Fruit fly (Drosophila melanogaster) whole organism, embryonic: ENCODE measurements around the gene rhea.
A peak's percentile ranks its signal among the peaks of the same experiment; 100 is the strongest.

Experiments used
- Ada2b ChIP-seq: fragments of 200-800 bp; sonication (Bioruptor generic); IDR thresholded peaks from 2 replicates; pipeline ENCODE4 v1.3.6; 2022; ENCODE audit warnings: missing biosample characterization, missing genetic modification characterization
- CG10274 ChIP-seq: fragments of 200-800 bp; sonication (Bioruptor generic); optimal IDR thresholded peaks from 3 replicates; lab custom pipeline; 2017; ENCODE audit warnings: missing biosample characterization, mild to moderate bottlenecking, missing genetic modification characterization
- CG11504 ChIP-seq: fragments of 200-800 bp; sonication (Bioruptor generic); optimal IDR thresholded peaks from 3 replicates; lab custom pipeline; 2019; ENCODE audit warnings: missing biosample characterization, mild to moderate bottlenecking, missing genetic modification characterization, moderate library complexity
- CG12071 ChIP-seq: fragments of 200-800 bp; sonication (Bioruptor generic); optimal IDR thresholded peaks from 3 replicates; lab custom pipeline; 2018; ENCODE audit warnings: missing biosample characterization, mild to moderate bottlenecking, missing genetic modification characterization
- CG13296 ChIP-seq: fragments of 200-800 bp; sonication (Bioruptor generic); optimal IDR thresholded peaks from 3 replicates; lab custom pipeline; 2018; ENCODE audit warnings: missing biosample characterization, mild to moderate bottlenecking, missing genetic modification characterization
- CG14014 ChIP-seq: fragments of 200-800 bp; sonication (Bioruptor generic); IDR thresholded peaks from 2 replicates; pipeline ENCODE4 v1.3.6; 2022; ENCODE audit warnings: missing biosample characterization, missing genetic modification characterization
- CG1602 ChIP-seq: fragments of 200-800 bp; sonication (Bioruptor generic); optimal IDR thresholded peaks from 3 replicates; lab custom pipeline; 2016; ENCODE audit warnings: missing biosample characterization, missing genetic modification characterization
- CG17612 ChIP-seq: fragments of 200-800 bp; sonication (Bioruptor generic); IDR thresholded peaks from 2 replicates; pipeline ENCODE4 v1.3.6; 2022; ENCODE audit warnings: missing biosample characterization, missing genetic modification characterization
- CG17802 ChIP-seq: fragments of 200-800 bp; sonication (Bioruptor generic); optimal IDR thresholded peaks from 2 replicates; lab custom pipeline; 2018; ENCODE audit warnings: missing biosample characterization, mild to moderate bottlenecking, missing genetic modification characterization, moderate library complexity
- CG17829 ChIP-seq: fragments of 200-800 bp; optimal IDR thresholded peaks from 2 replicates; lab custom pipeline; 2019; ENCODE audit warnings: missing biosample characterization, mild to moderate bottlenecking, missing genetic modification characterization, moderate library complexity
- CG30403 ChIP-seq: fragments of 200-800 bp; sonication (Bioruptor generic); optimal IDR thresholded peaks from 3 replicates; lab custom pipeline; 2016; ENCODE audit warnings: missing biosample characterization, missing genetic modification characterization
- CG31365 ChIP-seq: fragments of 200-800 bp; sonication (Bioruptor generic); optimal IDR thresholded peaks from 2 replicates; lab custom pipeline; 2018; ENCODE audit warnings: missing biosample characterization, mild to moderate bottlenecking, missing genetic modification characterization
- CG4328 ChIP-seq: fragments of 200-800 bp; sonication (Bioruptor generic); optimal IDR thresholded peaks from 3 replicates; lab custom pipeline; 2017; ENCODE audit warnings: missing biosample characterization, missing genetic modification reagents, missing genetic modification characterization
- CG4730 ChIP-seq: fragments of 200-800 bp; sonication (Bioruptor generic); IDR thresholded peaks from 2 replicates; pipeline ENCODE4 v1.3.6; 2022; ENCODE audit warnings: missing biosample characterization, missing genetic modification characterization
- CG6689 ChIP-seq: fragments of 200-800 bp; sonication (Bioruptor generic); IDR thresholded peaks from 2 replicates; pipeline ENCODE4 v1.3.6; 2022; ENCODE audit warnings: missing biosample characterization, missing genetic modification characterization
- CG6791 ChIP-seq: fragments of 200-800 bp; sonication (Bioruptor generic); IDR thresholded peaks from 3 replicates; pipeline ENCODE4 v1.3.6; 2022; ENCODE audit warnings: missing biosample characterization, missing genetic modification characterization; ENCODE audit not compliant: partially characterized antibody
- CG6813 ChIP-seq: fragments of 200-800 bp; sonication (Bioruptor generic); optimal IDR thresholded peaks from 2 replicates; lab custom pipeline; 2017; ENCODE audit warnings: missing biosample characterization, missing genetic modification characterization, mild to moderate bottlenecking, moderate library complexity, missing genetic modification reagents
- CG7357 ChIP-seq: fragments of 200-800 bp; sonication (Bioruptor generic); IDR thresholded peaks from 3 replicates; pipeline ENCODE4 v1.3.6; 2022; ENCODE audit warnings: missing biosample characterization, missing genetic modification characterization
- CG9932 ChIP-seq: fragments of 200-800 bp; sonication (Bioruptor generic); IDR thresholded peaks from 2 replicates; pipeline ENCODE4 v1.3.6; 2022; ENCODE audit warnings: missing biosample characterization, missing genetic modification characterization
- Deaf1 ChIP-seq: fragments of 200-800 bp; optimal IDR thresholded peaks from 3 replicates; lab custom pipeline; 2019; ENCODE audit warnings: missing biosample characterization, mild to moderate bottlenecking, missing genetic modification characterization, moderate library complexity
- Dll ChIP-seq: fragments of 200-800 bp; sonication (Bioruptor generic); IDR thresholded peaks from 4 replicates; pipeline ENCODE4 v1.3.6; 2022; ENCODE audit warnings: missing biosample characterization, missing genetic modification characterization; ENCODE audit not compliant: partially characterized antibody
- Doc2 ChIP-seq: fragments of 200-800 bp; sonication (Bioruptor generic); IDR thresholded peaks from 2 replicates; pipeline ENCODE4 v1.3.6; 2022; ENCODE audit warnings: missing biosample characterization, missing genetic modification characterization
- Fer1 ChIP-seq: fragments of 200-800 bp; sonication (Bioruptor generic); optimal IDR thresholded peaks from 2 replicates; lab custom pipeline; 2017; ENCODE audit warnings: missing biosample characterization, mild to moderate bottlenecking, missing genetic modification characterization
- H2.0 ChIP-seq: fragments of 200-800 bp; sonication (Bioruptor generic); IDR thresholded peaks from 2 replicates; pipeline ENCODE4 v1.3.6; 2022; ENCODE audit warnings: missing biosample characterization, missing genetic modification characterization
- HLH4C ChIP-seq: fragments of 200-800 bp; sonication (Bioruptor generic); IDR thresholded peaks from 3 replicates; pipeline ENCODE4 v1.3.6; 2022; ENCODE audit warnings: missing biosample characterization, missing genetic modification characterization; ENCODE audit not compliant: partially characterized antibody
- HLHmδ ChIP-seq: fragments of 200-800 bp; sonication (Bioruptor generic); optimal IDR thresholded peaks from 2 replicates; lab custom pipeline; 2018; ENCODE audit warnings: missing biosample characterization, mild to moderate bottlenecking, missing genetic modification characterization, moderate library complexity
- Rx ChIP-seq: fragments of 200-800 bp; sonication (Bioruptor generic); IDR thresholded peaks from 2 replicates; pipeline ENCODE4 v1.3.6; 2022; ENCODE audit warnings: missing biosample characterization, missing genetic modification characterization
- bab2 ChIP-seq: fragments of 200-800 bp; sonication (Bioruptor generic); optimal IDR thresholded peaks from 2 replicates; lab custom pipeline; 2016; ENCODE audit warnings: missing biosample characterization, missing genetic modification characterization
- crc ChIP-seq: fragments of 200-800 bp; sonication (Bioruptor generic); optimal IDR thresholded peaks from 2 replicates; lab custom pipeline; 2016; ENCODE audit warnings: missing biosample characterization, missing genetic modification characterization
- croc ChIP-seq: fragments of 200-800 bp; sonication (Bioruptor generic); conservative IDR thresholded peaks from 3 replicates; pipeline ENCODE4 v1.3.6; 2022; ENCODE audit warnings: missing biosample characterization, missing genetic modification characterization
- disco-r ChIP-seq: fragments of 200-800 bp; sonication (Bioruptor generic); optimal IDR thresholded peaks from 2 replicates; lab custom pipeline; 2016; ENCODE audit warnings: missing biosample characterization, missing genetic modification characterization
- ems ChIP-seq: fragments of 200-800 bp; sonication (Bioruptor generic); optimal IDR thresholded peaks from 3 replicates; lab custom pipeline; 2016; ENCODE audit warnings: missing biosample characterization, missing genetic modification characterization
- eve ChIP-seq, 2 experiments: fragments of >200 bp; optimal IDR thresholded peaks; 2 replicates each; lab custom pipeline; 2017; ENCODE audit warnings: missing biosample characterization in 2 of 2, missing genetic modification characterization in 2 of 2
- exex ChIP-seq: fragments of 200-800 bp; sonication (Bioruptor generic); optimal IDR thresholded peaks from 4 replicates; lab custom pipeline; 2018; ENCODE audit warnings: missing biosample characterization, mild to moderate bottlenecking, missing genetic modification characterization, moderate library complexity
- grau ChIP-seq: fragments of 200-800 bp; optimal IDR thresholded peaks from 3 replicates; lab custom pipeline; 2019; ENCODE audit warnings: missing biosample characterization, mild to moderate bottlenecking, missing genetic modification characterization, moderate library complexity
- hb ChIP-seq: fragments of 200-800 bp; sonication (Bioruptor generic); IDR thresholded peaks from 3 replicates; pipeline ENCODE4 v1.3.6; 2022; ENCODE audit warnings: missing biosample characterization, missing genetic modification characterization; ENCODE audit not compliant: partially characterized antibody
- mam ChIP-seq: fragments of 200-800 bp; sonication (Bioruptor generic); optimal IDR thresholded peaks from 3 replicates; lab custom pipeline; 2016; ENCODE audit warnings: missing biosample characterization, missing genetic modification characterization
- odd ChIP-seq: fragments of 200-800 bp; sonication (Bioruptor generic); optimal IDR thresholded peaks from 2 replicates; lab custom pipeline; 2017; ENCODE audit warnings: missing biosample characterization, mild to moderate bottlenecking, missing genetic modification characterization
- org-1 ChIP-seq: fragments of 200-800 bp; sonication (Bioruptor generic); optimal IDR thresholded peaks from 2 replicates; lab custom pipeline; 2017; ENCODE audit warnings: missing biosample characterization, missing genetic modification characterization
- p53 ChIP-seq: fragments of 200-800 bp; sonication (Bioruptor generic); optimal IDR thresholded peaks from 2 replicates; lab custom pipeline; 2016; ENCODE audit warnings: missing biosample characterization, missing genetic modification characterization
- pb ChIP-seq: fragments of 200-800 bp; sonication (Bioruptor generic); optimal IDR thresholded peaks from 3 replicates; lab custom pipeline; 2016; ENCODE audit warnings: missing biosample characterization, missing genetic modification characterization
- pnt ChIP-seq: fragments of 200-800 bp; sonication (Bioruptor generic); optimal IDR thresholded peaks from 3 replicates; lab custom pipeline; 2016; ENCODE audit warnings: missing biosample characterization, missing genetic modification characterization
- sc ChIP-seq, 3 experiments: fragments of >200 bp in 2 of 3; fragments of 200-800 bp in 1 of 3; sonication (Bioruptor generic) in 1 of 3; optimal IDR thresholded peaks; 2 replicates in 2 of 3; 3 replicates in 1 of 3; lab custom pipeline; 2017; ENCODE audit warnings: mild to moderate bottlenecking in 1 of 3, missing biosample characterization in 1 of 3, missing genetic modification characterization in 1 of 3, missing genetic modification reagents in 1 of 3
- schlank ChIP-seq: fragments of 200-800 bp; sonication (Bioruptor generic); optimal IDR thresholded peaks from 2 replicates; lab custom pipeline; 2018; ENCODE audit warnings: missing biosample characterization, mild to moderate bottlenecking, missing genetic modification characterization
- seq ChIP-seq: fragments of 200-800 bp; sonication (Bioruptor generic); IDR thresholded peaks from 2 replicates; pipeline ENCODE4 v1.3.6; 2022; ENCODE audit warnings: missing biosample characterization, missing genetic modification characterization
- sqz ChIP-seq: fragments of 200-800 bp; sonication (Bioruptor generic); optimal IDR thresholded peaks from 3 replicates; lab custom pipeline; 2018; ENCODE audit warnings: missing biosample characterization, mild to moderate bottlenecking, missing genetic modification characterization
- trem ChIP-seq: fragments of 200-800 bp; optimal IDR thresholded peaks from 3 replicates; lab custom pipeline; 2019; ENCODE audit warnings: missing biosample characterization, mild to moderate bottlenecking, missing genetic modification characterization, moderate library complexity
- twi ChIP-seq: fragments of 200-800 bp; optimal IDR thresholded peaks from 2 replicates; lab custom pipeline; 2019; ENCODE audit warnings: missing biosample characterization, mild to moderate bottlenecking, missing genetic modification characterization, moderate library complexity
- usp ChIP-seq: fragments of >200 bp; optimal IDR thresholded peaks from 2 replicates; lab custom pipeline; 2017; ENCODE audit warnings: missing biosample characterization, missing genetic modification characterization

Gene rhea

DNA sequence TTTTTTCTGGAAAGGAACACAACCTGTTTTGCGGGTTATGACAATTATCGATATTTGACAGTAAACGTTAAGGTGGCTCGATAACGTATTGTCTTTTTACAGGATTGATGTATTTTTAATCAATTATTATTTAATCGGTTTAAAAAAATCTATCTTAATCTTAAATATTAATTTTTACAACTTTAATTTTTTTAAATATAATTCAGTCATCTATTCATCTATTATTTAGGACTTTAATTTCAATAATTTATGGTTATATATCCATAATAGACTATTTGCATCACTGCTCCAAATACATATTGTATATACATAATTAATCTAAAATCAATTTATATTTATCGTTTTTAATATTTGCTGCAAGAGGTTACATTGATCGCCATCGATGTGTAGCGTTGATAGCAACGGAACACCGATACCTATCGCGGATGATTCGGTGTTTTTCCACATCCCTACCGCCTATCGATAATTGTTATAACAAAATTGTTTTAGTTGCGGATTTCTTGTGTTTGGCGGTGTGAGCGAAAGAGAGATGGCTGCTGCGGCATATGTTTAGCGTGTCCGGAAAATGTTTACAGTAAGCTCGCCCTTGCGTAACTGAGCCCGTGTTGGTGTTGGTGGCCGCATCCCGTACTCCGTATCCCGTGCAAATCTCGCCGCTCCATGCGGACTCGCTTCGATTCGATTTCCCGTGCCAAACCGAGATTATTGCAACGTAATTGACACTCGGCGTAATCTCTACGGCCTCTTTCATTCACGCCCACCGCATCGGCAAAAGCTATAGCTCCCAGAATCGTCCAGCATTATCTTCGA lies 19.8 kb upstream of the rhea start, which contains the start of the genes GstO1 and foi (continued):
- TF ChIP-seq seq (GFP tag; lab: Robert Waterston, UW) (no peak), Fer1 (GFP tag; lab: Kevin White, UChicago) (peak; percentile 16), CG10274 (GFP tag; lab: Kevin White, UChicago) (no peak), CG4328 (no peak), HLH4C (GFP tag; lab: Robert Waterston, UW) (peak; percentile 100), org-1 (GFP tag; lab: Kevin White, UChicago) (no peak), CG17612 (GFP tag; lab: Robert Waterston, UW) (no peak), disco-r (GFP tag; lab: Kevin White, UChicago) (no peak), CG13296 (GFP tag; lab: Kevin White, UChicago) (no peak), schlank (no peak), CG1602 (GFP tag; lab: Kevin White, UChicago) (peak; percentile 3), bab2 (GFP tag; lab: Kevin White, UChicago) (no peak), trem (tag; lab: Kevin White, UChicago) (peak; percentile 66), CG30403 (GFP tag; lab: Kevin White, UChicago) (peak; percentile 39), Rx (GFP tag; lab: Robert Waterston, UW) (no peak), pb (GFP tag; lab: Kevin White, UChicago) (peak; percentile 25), H2.0 (no peak), Doc2 (GFP tag; lab: Robert Waterston, UW) (no peak), pnt (GFP tag; lab: Kevin White, UChicago) (no peak), odd (GFP tag; lab: Kevin White, UChicago) (no peak), mam (GFP tag; lab: Kevin White, UChicago) (peak; percentile 41), CG31365 (no peak), sqz (GFP tag; lab: Kevin White, UChicago) (no peak), CG17829 (tag; lab: Kevin White, UChicago) (peak; percentile 68), CG6689 (no peak), hb (peak; percentile 98), twi (tag; lab: Kevin White, UChicago) (no peak), grau (tag; lab: Kevin White, UChicago) (peak; percentile 46), CG7357 (GFP tag; lab: Robert Waterston, UW) (no peak), Dll (GFP tag; lab: Robert Waterston, UW) (peak; percentile 94), exex (no peak), Deaf1 (tag; lab: Kevin White, UChicago) (peak; percentile 2), CG9932 (peak; percentile 90), croc (no peak), CG6791 (GFP tag; lab: Robert Waterston, UW) (peak; percentile 99), CG11504 (tag; lab: Kevin White, UChicago) (no peak), ems (GFP tag; lab: Kevin White, UChicago) (no peak), CG14014 (GFP tag; lab: Robert Waterston, UW) (no peak; the same call in 1 of the 2 replicates), usp (no peak), Ada2b (0 out of 2 replicates have a peak, but pooled peaks have one; percentile 17), CG6813 (GFP tag; lab: Kevin White, UChicago) (no peak), CG12071 (no peak), p53 (GFP tag; lab: Kevin White, UChicago) (no peak), CG17802 (no peak), sc (optimal IDR thresholded peaks at IDR 0.05; lab: Kevin White, UChicago) (no peak), sc (GFP tag; optimal IDR thresholded peaks at IDR 0.05; lab: Kevin White, UChicago) (no peak), HLHmδ (peak; percentile 24), crc (GFP tag; lab: Kevin White, UChicago) (no peak), eve (GFP tag; optimal IDR thresholded peaks at IDR 0.05; lab: Kevin White, UChicago) (no peak), CG4730 (GFP tag; lab: Robert Waterston, UW) (no peak)
